Worm (Caenorhabditis elegans): ENCODE data around the gene sax-2.

Gene sax-2

ce11 chrIII:5099500-5099899, 10.0 kb upstream of the sax-2 start:
- no peak for TF ChIP-seq cog-1 (tag; optimal IDR thresholded peaks at IDR 0.05)
- TF ChIP-seq flt-1 (GFP tag; IDR thresholded peaks at IDR 0.05) = no peak
- no peak for TF ChIP-seq T22C8.4 (GFP tag; IDR thresholded peaks at IDR 0.05)
- no peak for TF ChIP-seq med-1 (GFP tag; optimal IDR thresholded peaks at IDR 0.05; ENCODE audit: insufficient read depth)

- TF ChIP-seq ref-1 (GFP tag; conservative IDR thresholded peaks at IDR 0.05) = no peak
- no peak for TF ChIP-seq flt-1 (GFP tag; IDR thresholded peaks at IDR 0.05)
- TF ChIP-seq T22C8.4 (GFP tag; IDR thresholded peaks at IDR 0.05) = no peak
- no peak for TF ChIP-seq ztf-23 (GFP tag; IDR thresholded peaks at IDR 0.05)
- TF ChIP-seq ztf-29 (GFP tag; IDR thresholded peaks at IDR 0.05) = no peak
- no peak for TF ChIP-seq tab-1 (GFP tag; IDR thresholded peaks at IDR 0.05)
- no peak for TF ChIP-seq med-1 (GFP tag; optimal IDR thresholded peaks at IDR 0.05; ENCODE audit: insufficient read depth)
- TF ChIP-seq klf-2 (GFP tag; conservative IDR thresholded peaks at IDR 0.05) = no peak
- TF ChIP-seq cog-1 (tag; optimal IDR thresholded peaks at IDR 0.05) = no peak
Measured at ce11 chrIII:5102616-5103015, 6.9 kb upstream of the sax-2 start, which contains the start of gene F54D8.6. TSS of gene F54D8.6 (plus strand) at chrIII:5102985.

ce11 chrIII:5105485-5105884, 4.0 kb upstream of the sax-2 start:
- TF ChIP-seq ztf-23 (GFP tag; IDR thresholded peaks at IDR 0.05) (no peak), ref-1 (GFP tag; conservative IDR thresholded peaks at IDR 0.05) (no peak), ztf-29 (GFP tag; IDR thresholded peaks at IDR 0.05) (no peak)

- no peak for TF ChIP-seq med-1 (GFP tag; optimal IDR thresholded peaks at IDR 0.05; ENCODE audit: insufficient read depth)
- no peak for TF ChIP-seq klf-2 (GFP tag; conservative IDR thresholded peaks at IDR 0.05)
- TF ChIP-seq tab-1 (GFP tag; IDR thresholded peaks at IDR 0.05) = no peak
Measured at ce11 chrIII:5106893-5107471, 2.5 kb upstream of the sax-2 start, which contains the start of gene dpy-17. TSS of gene dpy-17 (plus strand) at chrIII:5107330.

- 0 out of 2 replicates have a peak, but pooled peaks have one; percentile 14 for TF ChIP-seq klf-2 (GFP tag; conservative IDR thresholded peaks at IDR 0.05)
- no peak for TF ChIP-seq cog-1 (tag; optimal IDR thresholded peaks at IDR 0.05)
- TF ChIP-seq tab-1 (GFP tag; IDR thresholded peaks at IDR 0.05) = no peak
- no peak for TF ChIP-seq ztf-29 (GFP tag; IDR thresholded peaks at IDR 0.05)
- TF ChIP-seq T22C8.4 (GFP tag; IDR thresholded peaks at IDR 0.05) = no peak
Measured at ce11 chrIII:5107959-5108358, 1.5 kb upstream of the sax-2 start.

- no peak for TF ChIP-seq flt-1 (GFP tag; IDR thresholded peaks at IDR 0.05)
- no peak for TF ChIP-seq cog-1 (tag; optimal IDR thresholded peaks at IDR 0.05)
- no peak for TF ChIP-seq T22C8.4 (GFP tag; IDR thresholded peaks at IDR 0.05)
- TF ChIP-seq ztf-23 (GFP tag; IDR thresholded peaks at IDR 0.05) = peak; percentile 57; the same call in 1 of the 2 replicates
- TF ChIP-seq tab-1 (GFP tag; IDR thresholded peaks at IDR 0.05) = no peak
- no peak for TF ChIP-seq med-1 (GFP tag; optimal IDR thresholded peaks at IDR 0.05; ENCODE audit: insufficient read depth)
- TF ChIP-seq ref-1 (GFP tag; conservative IDR thresholded peaks at IDR 0.05) = no peak
Measured at ce11 chrIII:5108746-5109145, 755 bp upstream of the sax-2 start.

- no peak for TF ChIP-seq tab-1 (GFP tag; IDR thresholded peaks at IDR 0.05)
- TF ChIP-seq ztf-29 (GFP tag; IDR thresholded peaks at IDR 0.05) = no peak
- no peak for TF ChIP-seq flt-1 (GFP tag; IDR thresholded peaks at IDR 0.05)
- no peak for TF ChIP-seq T22C8.4 (GFP tag; IDR thresholded peaks at IDR 0.05)
- TF ChIP-seq ztf-23 (GFP tag; IDR thresholded peaks at IDR 0.05) = no peak
- no peak for TF ChIP-seq med-1 (GFP tag; optimal IDR thresholded peaks at IDR 0.05; ENCODE audit: insufficient read depth)
- no peak for TF ChIP-seq ref-1 (GFP tag; conservative IDR thresholded peaks at IDR 0.05)
- TF ChIP-seq klf-2 (GFP tag; conservative IDR thresholded peaks at IDR 0.05) = no peak
- TF ChIP-seq cog-1 (tag; optimal IDR thresholded peaks at IDR 0.05) = no peak
Measured at ce11 chrIII:5112399-5112798, 2.9 kb downstream of the sax-2 start.

ce11 chrIII:5112998-5113397, 3.5 kb downstream of the sax-2 start:
- no peak for TF ChIP-seq flt-1 (GFP tag; IDR thresholded peaks at IDR 0.05)
- no peak for TF ChIP-seq ref-1 (GFP tag; conservative IDR thresholded peaks at IDR 0.05)
- no peak for TF ChIP-seq med-1 (GFP tag; optimal IDR thresholded peaks at IDR 0.05; ENCODE audit: insufficient read depth)
- no peak for TF ChIP-seq ztf-23 (GFP tag; IDR thresholded peaks at IDR 0.05)
- TF ChIP-seq cog-1 (tag; optimal IDR thresholded peaks at IDR 0.05) = no peak
- no peak for TF ChIP-seq ztf-29 (GFP tag; IDR thresholded peaks at IDR 0.05)
- TF ChIP-seq klf-2 (GFP tag; conservative IDR thresholded peaks at IDR 0.05) = no peak
- no peak for TF ChIP-seq T22C8.4 (GFP tag; IDR thresholded peaks at IDR 0.05)
- no peak for TF ChIP-seq tab-1 (GFP tag; IDR thresholded peaks at IDR 0.05)

DNA sequence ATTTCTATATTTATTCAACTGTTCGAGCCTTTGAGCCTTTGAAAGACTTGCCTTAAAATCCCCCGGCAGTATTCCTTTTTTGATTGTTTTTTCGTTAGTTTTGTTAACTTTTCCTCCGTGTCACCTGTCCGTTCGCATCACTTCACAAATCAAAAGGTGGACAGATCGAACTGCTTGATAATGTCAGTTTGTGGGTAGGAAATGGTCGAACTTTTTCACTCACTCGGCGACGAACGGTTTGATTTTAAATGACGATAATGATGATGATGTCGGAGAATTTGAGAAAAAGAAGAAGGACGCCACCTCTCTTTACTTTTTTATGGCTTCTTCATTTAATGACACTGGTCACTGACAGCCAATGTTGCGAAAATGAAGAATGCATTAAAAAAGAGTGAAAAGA, 9.6 kb downstream of the sax-2 start:
- no peak for TF ChIP-seq med-1 (GFP tag; optimal IDR thresholded peaks at IDR 0.05; ENCODE audit: insufficient read depth)
- no peak for TF ChIP-seq tab-1 (GFP tag; IDR thresholded peaks at IDR 0.05)
- no peak for TF ChIP-seq ztf-29 (GFP tag; IDR thresholded peaks at IDR 0.05)
- TF ChIP-seq klf-2 (GFP tag; conservative IDR thresholded peaks at IDR 0.05) = no peak
- TF ChIP-seq ref-1 (GFP tag; conservative IDR thresholded peaks at IDR 0.05) = no peak
- no peak for TF ChIP-seq cog-1 (tag; optimal IDR thresholded peaks at IDR 0.05)
- no peak for TF ChIP-seq T22C8.4 (GFP tag; IDR thresholded peaks at IDR 0.05)

DNA sequence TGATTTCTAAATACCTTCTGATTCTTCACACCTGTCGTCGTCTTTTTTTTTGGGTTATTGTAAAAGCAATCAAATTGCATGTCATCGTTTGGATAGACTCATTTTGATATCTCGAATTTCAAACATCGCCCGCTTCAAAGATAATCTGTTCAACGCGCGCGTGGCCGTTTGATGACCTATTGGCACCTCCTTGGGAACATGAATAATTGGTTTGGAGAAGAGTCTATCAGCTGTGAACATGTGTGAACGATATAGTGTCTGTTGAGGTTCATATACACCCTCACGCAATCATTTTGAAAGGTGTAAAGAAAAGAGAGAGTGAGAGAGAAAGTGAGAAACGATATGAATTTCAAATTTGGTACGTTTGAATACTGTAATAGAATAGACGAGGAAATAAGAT, 11.1 kb downstream of the sax-2 start:
- TF ChIP-seq cog-1 (tag; optimal IDR thresholded peaks at IDR 0.05) = no peak
- TF ChIP-seq tab-1 (GFP tag; IDR thresholded peaks at IDR 0.05) = no peak
- no peak for TF ChIP-seq T22C8.4 (GFP tag; IDR thresholded peaks at IDR 0.05)
- no peak for TF ChIP-seq med-1 (GFP tag; optimal IDR thresholded peaks at IDR 0.05; ENCODE audit: insufficient read depth)
- TF ChIP-seq klf-2 (GFP tag; conservative IDR thresholded peaks at IDR 0.05) = no peak
- TF ChIP-seq ztf-29 (GFP tag; IDR thresholded peaks at IDR 0.05) = no peak

- TF ChIP-seq T22C8.4 (GFP tag; IDR thresholded peaks at IDR 0.05) (no peak), med-1 (GFP tag; optimal IDR thresholded peaks at IDR 0.05; ENCODE audit: insufficient read depth) (no peak), klf-2 (GFP tag; conservative IDR thresholded peaks at IDR 0.05) (no peak), ztf-23 (GFP tag; IDR thresholded peaks at IDR 0.05) (no peak)
Measured at ce11 chrIII:5124385-5124784, 14.9 kb downstream of the sax-2 start.
